Worm (Caenorhabditis elegans) whole organism, L4 larva: ENCODE measurements around the gene F53C3.1.
A peak's percentile ranks its signal among the peaks of the same experiment; 100 is the strongest.

Experiments used
- D1046.2 ChIP-seq: fragments of 200-800 bp; sonication (Bioruptor generic); IDR thresholded peaks from 2 replicates; pipeline ENCODE4 v1.3.6; 2022; ENCODE audit warnings: missing genetic modification characterization, missing compliant biosample characterization
- F44E2.7 ChIP-seq: fragments of 200-800 bp; sonication (Bioruptor generic); IDR thresholded peaks from 2 replicates; pipeline ENCODE4 v2.1.2; 2022; ENCODE audit warnings: missing genetic modification characterization, missing compliant biosample characterization
- F49E8.2 ChIP-seq: sonication (generic microtip); optimal IDR thresholded peaks from 2 replicates; lab custom pipeline; 2016; ENCODE audit warnings: missing compliant biosample characterization, mild to moderate bottlenecking, missing genetic modification characterization, borderline replicate concordance
- R02D3.7 ChIP-seq: fragments of 150-350 bp; sonication (generic microtip); optimal IDR thresholded peaks from 3 replicates; lab custom pipeline; 2014; ENCODE audit warnings: missing biosample characterization, missing genetic modification characterization
- T26A8.4 ChIP-seq: fragments of 200-800 bp; sonication (Bioruptor generic); IDR thresholded peaks from 2 replicates; pipeline ENCODE4 v1.3.6; 2022; ENCODE audit warnings: missing genetic modification characterization, missing compliant biosample characterization
- Y105C5A.15 ChIP-seq: fragments of 200-800 bp; sonication (Bioruptor generic); IDR thresholded peaks from 2 replicates; pipeline ENCODE4 v1.3.6; 2022; ENCODE audit warnings: missing genetic modification characterization, missing compliant biosample characterization
- Y5F2A.4 ChIP-seq: fragments of 200-800 bp; sonication (Bioruptor generic); optimal IDR thresholded peaks from 2 replicates; lab custom pipeline; 2018; ENCODE audit warnings: mild to moderate bottlenecking, missing genetic modification characterization, missing compliant biosample characterization
- Y75B8A.6 ChIP-seq: fragments of 200-800 bp; sonication (Bioruptor generic); IDR thresholded peaks from 2 replicates; pipeline ENCODE4 v1.3.6; 2022; ENCODE audit warnings: missing genetic modification reagents, missing genetic modification characterization, missing compliant biosample characterization
- ZK337.2 ChIP-seq: fragments of 200-800 bp; sonication (Bioruptor generic); IDR thresholded peaks from 2 replicates; pipeline ENCODE4 v1.3.6; 2022; ENCODE audit warnings: missing genetic modification reagents, missing genetic modification characterization, missing compliant biosample characterization
- aha-1 ChIP-seq: fragments of 150-350 bp; peaks from one replicate; lab custom pipeline; 2014; ENCODE audit warnings: missing biosample characterization, missing genetic modification characterization
- ama-1 ChIP-seq: fragments of 150-350 bp; optimal IDR thresholded peaks from 2 replicates; lab custom pipeline; 2014; ENCODE audit warnings: inconsistent platforms, mixed read lengths
- arid-1 ChIP-seq: fragments of 200-800 bp; sonication (Bioruptor generic); conservative IDR thresholded peaks from 2 replicates; pipeline ENCODE4 v1.3.6; 2022; ENCODE audit warnings: missing genetic modification reagents, missing genetic modification characterization, missing compliant biosample characterization
- ceh-28 ChIP-seq: fragments of 150-350 bp; optimal IDR thresholded peaks from 2 replicates; lab custom pipeline; 2014; ENCODE audit warnings: missing biosample characterization, missing genetic modification reagents, missing genetic modification characterization
- ceh-44 ChIP-seq: fragments of 200-800 bp; sonication (Bioruptor generic); IDR thresholded peaks from 2 replicates; pipeline ENCODE4 v1.3.6; 2022; ENCODE audit warnings: missing genetic modification reagents, missing genetic modification characterization, missing compliant biosample characterization
- ceh-62 ChIP-seq: sonication (generic microtip); optimal IDR thresholded peaks from 2 replicates; lab custom pipeline; 2017; ENCODE audit warnings: missing biosample characterization, missing genetic modification characterization
- ceh-82 ChIP-seq: sonication (generic microtip); optimal IDR thresholded peaks from 2 replicates; lab custom pipeline; 2017; ENCODE audit warnings: missing biosample characterization, missing genetic modification characterization
- daf-12 ChIP-seq: fragments of 150-350 bp; optimal IDR thresholded peaks from 2 replicates; lab custom pipeline; 2014; ENCODE audit warnings: missing biosample characterization, missing genetic modification reagents, missing genetic modification characterization
- dmd-8 ChIP-seq: fragments of 200-800 bp; sonication (Bioruptor generic); IDR thresholded peaks from 2 replicates; pipeline ENCODE4 v1.3.6; 2022; ENCODE audit warnings: missing genetic modification characterization, missing compliant biosample characterization
- dmd-9 ChIP-seq: fragments of 200-800 bp; sonication (Bioruptor generic); IDR thresholded peaks from 2 replicates; pipeline ENCODE4 v1.3.6; 2022; ENCODE audit warnings: missing genetic modification reagents, missing genetic modification characterization, missing compliant biosample characterization
- egl-27 ChIP-seq: sonication (generic microtip); optimal IDR thresholded peaks from 3 replicates; lab custom pipeline; 2017; ENCODE audit warnings: missing biosample characterization, missing genetic modification reagents, missing genetic modification characterization
- egl-43 ChIP-seq: fragments of 200-800 bp; sonication (Bioruptor generic); IDR thresholded peaks from 2 replicates; pipeline ENCODE4 v1.3.6; 2022; ENCODE audit warnings: missing genetic modification reagents, missing genetic modification characterization, missing compliant biosample characterization
- fkh-10 ChIP-seq: fragments of 150-350 bp; optimal IDR thresholded peaks from 2 replicates; lab custom pipeline; 2014; ENCODE audit warnings: missing biosample characterization, missing genetic modification reagents, missing genetic modification characterization
- hif-1 ChIP-seq, 2 experiments: sonication (generic microtip); optimal IDR thresholded peaks; 2 replicates each; lab custom pipeline; 2016 to 2017; ENCODE audit warnings: missing compliant biosample characterization in 2 of 2, missing genetic modification characterization in 2 of 2, missing genetic modification reagents in 2 of 2, missing genotype in 2 of 2, mild to moderate bottlenecking in 1 of 2
- hlh-11 ChIP-seq: fragments of 200-800 bp; sonication (Bioruptor generic); optimal IDR thresholded peaks from 2 replicates; lab custom pipeline; 2018; ENCODE audit warnings: mild to moderate bottlenecking, missing genetic modification characterization, missing compliant biosample characterization
- lim-7 ChIP-seq: fragments of 200-800 bp; sonication (Bioruptor generic); IDR thresholded peaks from 2 replicates; pipeline ENCODE4 v1.3.6; 2022; ENCODE audit warnings: missing genetic modification characterization, missing compliant biosample characterization
- lin-1 ChIP-seq: fragments of 200-800 bp; sonication (Bioruptor generic); IDR thresholded peaks from 2 replicates; pipeline ENCODE4 v1.3.6; 2022; ENCODE audit warnings: missing genetic modification reagents, missing genetic modification characterization, missing compliant biosample characterization
- madf-9 ChIP-seq: fragments of 200-800 bp; sonication (Bioruptor generic); conservative IDR thresholded peaks from 2 replicates; pipeline ENCODE4 v1.3.6; 2022; ENCODE audit warnings: missing genetic modification reagents, missing genetic modification characterization, missing compliant biosample characterization
- mdl-1 ChIP-seq, 2 experiments: fragments of 150-350 bp in 1 of 2; sonication (generic microtip) in 1 of 2; optimal IDR thresholded peaks; 2 replicates each; lab custom pipeline; 2014 to 2017; ENCODE audit warnings: missing biosample characterization in 2 of 2, missing genetic modification characterization in 2 of 2
- mes-2 ChIP-seq: sonication (generic microtip); optimal IDR thresholded peaks from 2 replicates; lab custom pipeline; 2016; ENCODE audit warnings: missing genotype, mild to moderate bottlenecking, missing genetic modification characterization, missing compliant biosample characterization; ENCODE audit not compliant: poor library complexity, severe bottlenecking
- mxl-2 ChIP-seq: fragments of 200-800 bp; sonication (Bioruptor generic); conservative IDR thresholded peaks from 2 replicates; pipeline ENCODE4 v1.3.6; 2022; ENCODE audit warnings: missing genetic modification reagents, missing genetic modification characterization, missing compliant biosample characterization
- nhr-10 ChIP-seq: fragments of 150-350 bp; optimal IDR thresholded peaks from 2 replicates; lab custom pipeline; 2014; ENCODE audit warnings: missing biosample characterization, missing genetic modification characterization
- nhr-25 ChIP-seq: sonication (generic microtip); optimal IDR thresholded peaks from 2 replicates; lab custom pipeline; 2017; ENCODE audit warnings: missing genetic modification characterization, mild to moderate bottlenecking, missing compliant biosample characterization, antibody characterized with exemption, moderate library complexity, borderline replicate concordance; ENCODE audit not compliant: insufficient read depth
- nhr-6 ChIP-seq: fragments of 150-350 bp; optimal IDR thresholded peaks from 2 replicates; lab custom pipeline; 2014; ENCODE audit warnings: missing biosample characterization, missing genetic modification characterization
- nhr-76 ChIP-seq: fragments of 150-350 bp; optimal IDR thresholded peaks from 2 replicates; lab custom pipeline; 2014; ENCODE audit warnings: missing biosample characterization, missing genetic modification characterization
- php-3 ChIP-seq: fragments of 200-800 bp; sonication (Bioruptor generic); IDR thresholded peaks from 2 replicates; pipeline ENCODE4 v1.3.6; 2022; ENCODE audit warnings: missing genetic modification reagents, missing genetic modification characterization, missing compliant biosample characterization
- pqm-1 ChIP-seq: sonication (generic microtip); optimal IDR thresholded peaks from 2 replicates; lab custom pipeline; 2017; ENCODE audit warnings: missing biosample characterization, missing genetic modification characterization
- saeg-2 ChIP-seq: fragments of 200-800 bp; sonication (Bioruptor generic); IDR thresholded peaks from 2 replicates; pipeline ENCODE4 v1.3.6; 2022; ENCODE audit warnings: missing genetic modification reagents, missing genetic modification characterization, missing compliant biosample characterization
- sdz-12 ChIP-seq: fragments of 200-800 bp; sonication (Bioruptor generic); optimal IDR thresholded peaks from 2 replicates; lab custom pipeline; 2018; ENCODE audit warnings: mild to moderate bottlenecking, missing genetic modification characterization, missing compliant biosample characterization
- skn-1 ChIP-seq: fragments of 150-350 bp; optimal IDR thresholded peaks from 2 replicates; lab custom pipeline; 2014; ENCODE audit warnings: missing biosample characterization, missing genetic modification characterization
- spr-1 ChIP-seq: sonication (generic microtip); optimal IDR thresholded peaks from 2 replicates; lab custom pipeline; 2016; ENCODE audit warnings: mild to moderate bottlenecking, missing genetic modification characterization, missing compliant biosample characterization
- spr-3 ChIP-seq: fragments of 200-800 bp; sonication (Bioruptor generic); optimal IDR thresholded peaks from 2 replicates; lab custom pipeline; 2018; ENCODE audit warnings: mild to moderate bottlenecking, missing genetic modification characterization, missing compliant biosample characterization
- unc-130 ChIP-seq: sonication (generic microtip); optimal IDR thresholded peaks from 2 replicates; lab custom pipeline; 2016; ENCODE audit warnings: missing genetic modification reagents, missing genetic modification characterization, missing compliant biosample characterization
- unc-62 ChIP-seq, 3 experiments: fragments of 150-350 bp in 1 of 3; sonication (generic microtip); optimal IDR thresholded peaks in 2 of 3; peaks in 1 of 3; 1 replicate in 1 of 3; 2 replicates in 2 of 3; lab custom pipeline; 2014 to 2017; ENCODE audit warnings: missing biosample characterization in 3 of 3, missing genetic modification characterization in 3 of 3, missing genetic modification reagents in 3 of 3, missing genotype in 1 of 3
- vab-7 ChIP-seq: fragments of 200-800 bp; sonication (Bioruptor generic); IDR thresholded peaks from 2 replicates; pipeline ENCODE4 v1.3.6; 2022; ENCODE audit warnings: missing genetic modification reagents, missing genetic modification characterization, missing compliant biosample characterization
- zfp-2 ChIP-seq: sonication (generic microtip); optimal IDR thresholded peaks from 2 replicates; lab custom pipeline; 2016; ENCODE audit warnings: mild to moderate bottlenecking, missing genetic modification characterization, missing compliant biosample characterization
- zip-11 ChIP-seq: fragments of 200-800 bp; sonication (Bioruptor generic); IDR thresholded peaks from 2 replicates; pipeline ENCODE4 v1.3.6; 2022; ENCODE audit warnings: missing genetic modification characterization, missing compliant biosample characterization
- zip-2 ChIP-seq: fragments of 150-350 bp; optimal IDR thresholded peaks from 2 replicates; lab custom pipeline; 2014; ENCODE audit warnings: missing biosample characterization, missing genetic modification characterization
- ztf-7 ChIP-seq: fragments of 150-350 bp; optimal IDR thresholded peaks from 2 replicates; lab custom pipeline; 2014; ENCODE audit warnings: missing biosample characterization, missing genetic modification characterization

Gene F53C3.1

ce11 chrII:3891124-3891523 is 20.7 kb upstream of the F53C3.1 start, which contains the start of gene F53C3.8:
Gene F53C3.8, plus strand, starts transcription at chrII:3891424.
- TF ChIP-seq F49E8.2 (tag; lab: Kevin White, UChicago), result no peak
- TF ChIP-seq dmd-8, result no peak
- no peak for TF ChIP-seq Y105C5A.15
- no peak for TF ChIP-seq ceh-28 (tag; lab: Kevin White, UChicago)
- TF ChIP-seq Y75B8A.6, result no peak
- no peak for TF ChIP-seq daf-12 (tag; lab: Kevin White, UChicago)
- TF ChIP-seq spr-1 (tag; lab: Kevin White, UChicago), result no peak
- no peak for TF ChIP-seq zip-11 (GFP tag; lab: Robert Waterston, UW)
- no peak for TF ChIP-seq egl-27
- TF ChIP-seq arid-1, result no peak
- no peak for TF ChIP-seq hlh-11 (tag; lab: Kevin White, UChicago)
- TF ChIP-seq zfp-2 (tag; lab: Kevin White, UChicago), result no peak
- TF ChIP-seq D1046.2, result no peak
- no peak for TF ChIP-seq mes-2
- no peak for TF ChIP-seq lim-7
- TF ChIP-seq nhr-6, result no peak
- TF ChIP-seq fkh-10 (GFP tag; lab: Kevin White, UChicago), result no peak

- peak; percentile 93 for TF ChIP-seq aha-1 (tag; lab: Kevin White, UChicago)
- no peak for TF ChIP-seq ztf-7 (tag; lab: Kevin White, UChicago)
These were observed 17.9 kb upstream of the F53C3.1 start for ce11 chrII:3893911-3894310.

- TF ChIP-seq R02D3.7 (no peak), Y5F2A.4 (GFP tag; lab: Kevin White, UChicago) (no peak), madf-9 (GFP tag; lab: Robert Waterston, UW) (no peak), sdz-12 (GFP tag; lab: Kevin White, UChicago) (no peak), dmd-9 (GFP tag; lab: Robert Waterston, UW) (no peak), ceh-62 (tag; lab: Kevin White, UChicago) (no peak), ama-1 (lab: Kevin White, UChicago) (no peak), lin-1 (GFP tag; lab: Robert Waterston, UW) (no peak), nhr-25 (no peak), unc-130 (GFP tag; lab: Kevin White, UChicago) (no peak), nhr-76 (tag; lab: Kevin White, UChicago) (no peak), hif-1 (tag; optimal IDR thresholded peaks at IDR 0.05; lab: Kevin White, UChicago) (no peak), nhr-6 (no peak), daf-12 (tag; lab: Kevin White, UChicago) (no peak), pqm-1 (no peak), nhr-10 (tag; lab: Kevin White, UChicago) (no peak), zip-2 (tag; lab: Kevin White, UChicago) (no peak), saeg-2 (GFP tag; lab: Robert Waterston, UW) (no peak), mdl-1 (tag; optimal IDR thresholded peaks at IDR 0.05; lab: Kevin White, UChicago) (no peak), unc-62 (GFP tag; optimal IDR thresholded peaks at IDR 0.05 in 1 of 2; lab: Kevin White, UChicago) (no peak), unc-62 (tag; optimal IDR thresholded peaks at IDR 0.05; lab: Kevin White, UChicago) (no peak)
These were observed 17.1 kb upstream of the F53C3.1 start, which contains the start of gene F53C3.7 for ce11 chrII:3894755-3895154. Gene F53C3.7, plus strand, starts transcription at chrII:3895055.

- TF ChIP-seq egl-43 (GFP tag; lab: Robert Waterston, UW) (no peak), aha-1 (tag; lab: Kevin White, UChicago) (peak; percentile 92), Y5F2A.4 (GFP tag; lab: Kevin White, UChicago) (no peak), mxl-2 (GFP tag; lab: Robert Waterston, UW) (no peak), php-3 (GFP tag; lab: Robert Waterston, UW) (no peak), D1046.2 (no peak), dmd-9 (GFP tag; lab: Robert Waterston, UW) (no peak), Y105C5A.15 (no peak), mdl-1 (tag; optimal IDR thresholded peaks at IDR 0.05; lab: Kevin White, UChicago) (peak in 1 of 2 experiments; percentile 77), spr-3 (GFP tag; lab: Kevin White, UChicago) (no peak), F44E2.7 (no peak), spr-1 (tag; lab: Kevin White, UChicago) (no peak), T26A8.4 (GFP tag; lab: Robert Waterston, UW) (no peak), ceh-82 (tag; lab: Kevin White, UChicago) (no peak), skn-1 (tag; lab: Kevin White, UChicago) (no peak), zfp-2 (tag; lab: Kevin White, UChicago) (no peak), ZK337.2 (GFP tag; lab: Robert Waterston, UW) (no peak), ceh-44 (GFP tag; lab: Robert Waterston, UW) (no peak), vab-7 (no peak)
These were observed 14.9 kb upstream of the F53C3.1 start for ce11 chrII:3896920-3897319.
